Worm (Caenorhabditis elegans) whole organism, early embryonic: ENCODE measurements around the gene gkow-1.

ENCODE experiments used
- B0310.2 ChIP-seq: sonication (generic microtip); optimal IDR thresholded peaks from 2 replicates; lab custom pipeline; 2016; ENCODE audit warnings: mild to moderate bottlenecking, missing genetic modification characterization, missing compliant biosample characterization
- F13C5.2 ChIP-seq: sonication (generic microtip); optimal IDR thresholded peaks from 2 replicates; lab custom pipeline; 2017; ENCODE audit warnings: mild to moderate bottlenecking, missing genetic modification characterization, inconsistent platforms, missing compliant biosample characterization
- aly-1 ChIP-seq: sonication (generic microtip); optimal IDR thresholded peaks from 2 replicates; lab custom pipeline; 2016; ENCODE audit warnings: missing genetic modification characterization, missing compliant biosample characterization
- ama-1 ChIP-seq: fragments of 150-350 bp; optimal IDR thresholded peaks from 2 replicates; lab custom pipeline; 2014
- ceh-13 ChIP-seq: fragments of 200-800 bp; sonication (Bioruptor generic); optimal IDR thresholded peaks from 2 replicates; lab custom pipeline; 2018; ENCODE audit warnings: mild to moderate bottlenecking, missing genetic modification characterization, missing compliant biosample characterization
- ceh-36 ChIP-seq: sonication (generic microtip); optimal IDR thresholded peaks from 2 replicates; lab custom pipeline; 2016; ENCODE audit warnings: missing genetic modification characterization, inconsistent platforms, missing compliant biosample characterization
- ets-7 ChIP-seq: sonication (generic microtip); optimal IDR thresholded peaks from 2 replicates; lab custom pipeline; 2016; ENCODE audit warnings: missing genotype, missing genetic modification characterization, missing compliant biosample characterization
- flt-1 ChIP-seq: fragments of 200-800 bp; sonication (Bioruptor generic); IDR thresholded peaks from 2 replicates; pipeline ENCODE4 v1.3.6; 2022; ENCODE audit warnings: missing genetic modification characterization, missing compliant biosample characterization
- hmbx-1 ChIP-seq: sonication (generic microtip); optimal IDR thresholded peaks from 2 replicates; lab custom pipeline; 2016; ENCODE audit warnings: mild to moderate bottlenecking, missing genetic modification characterization, missing compliant biosample characterization
- hmg-4 ChIP-seq: fragments of 200-800 bp; sonication (Bioruptor generic); optimal IDR thresholded peaks from 2 replicates; lab custom pipeline; 2018; ENCODE audit warnings: mild to moderate bottlenecking, missing genetic modification characterization, missing compliant biosample characterization
- hnd-1 ChIP-seq: sonication (generic microtip); optimal IDR thresholded peaks from 2 replicates; lab custom pipeline; 2016; ENCODE audit warnings: missing genetic modification characterization, missing compliant biosample characterization
- pes-1 ChIP-seq: fragments of 200-800 bp; sonication (Bioruptor generic); IDR thresholded peaks from 2 replicates; pipeline ENCODE4 v1.3.6; 2022; ENCODE audit warnings: missing genetic modification reagents, missing genetic modification characterization, missing compliant biosample characterization
- scrt-1 ChIP-seq: fragments of 200-800 bp; sonication (Bioruptor generic); IDR thresholded peaks from 2 replicates; pipeline ENCODE4 v1.3.6; 2022; ENCODE audit warnings: missing genetic modification characterization, missing compliant biosample characterization
- sea-1 ChIP-seq: fragments of 200-800 bp; sonication (Bioruptor generic); conservative IDR thresholded peaks from 2 replicates; pipeline ENCODE4 v1.3.6; 2022; ENCODE audit warnings: missing genetic modification characterization, missing compliant biosample characterization
- tbx-11 ChIP-seq: fragments of 200-800 bp; sonication (Bioruptor generic); IDR thresholded peaks from 2 replicates; pipeline ENCODE4 v1.3.6; 2022; ENCODE audit warnings: missing genetic modification characterization, missing compliant biosample characterization
- tbx-37 ChIP-seq: fragments of 200-800 bp; sonication (Bioruptor generic); conservative IDR thresholded peaks from 2 replicates; pipeline ENCODE4 v1.3.6; 2022; ENCODE audit warnings: missing genetic modification reagents, missing genetic modification characterization, missing compliant biosample characterization
- tra-4 ChIP-seq: sonication (generic microtip); optimal IDR thresholded peaks from 2 replicates; lab custom pipeline; 2017; ENCODE audit warnings: missing genetic modification characterization, missing compliant biosample characterization

gkow-1 gene

DNA sequence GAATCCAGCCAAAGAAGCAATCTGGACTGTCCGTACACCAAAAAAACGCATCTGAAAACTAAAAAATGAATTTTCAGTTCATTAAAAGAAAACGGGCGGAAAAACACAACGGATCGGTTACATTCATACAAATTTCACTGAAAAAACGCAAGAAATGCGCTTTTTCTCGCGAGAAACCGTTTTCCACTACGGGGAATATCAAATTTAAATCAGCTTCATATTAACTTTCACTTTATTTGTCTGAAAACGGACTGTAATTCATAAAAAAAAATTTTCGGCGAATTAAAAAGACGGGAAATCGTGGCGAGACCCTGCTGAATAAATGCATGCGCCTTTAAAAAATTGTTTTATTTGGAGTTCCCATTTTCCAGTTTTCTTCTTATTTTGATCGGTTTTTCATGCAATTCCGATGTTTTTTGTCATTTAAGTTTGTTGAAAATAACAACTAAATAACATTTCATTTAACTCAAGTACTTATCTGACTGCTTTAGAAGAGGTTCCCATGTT lies 9.9 kb downstream of the gkow-1 start, which contains the start of gene pges-2:
Gene pges-2 (minus strand): TSS at position 51 of the 507 bp plus-strand sequence.
- TF ChIP-seq F13C5.2 (tag; lab: Kevin White, UChicago) (no peak), tra-4 (tag; lab: Kevin White, UChicago) (no peak), B0310.2 (tag; lab: Kevin White, UChicago) (no peak), hmg-4 (GFP tag; lab: Kevin White, UChicago) (no peak), aly-1 (tag; lab: Kevin White, UChicago) (no peak), hnd-1 (no peak), pes-1 (no peak), hmbx-1 (tag; lab: Kevin White, UChicago) (no peak), ceh-36 (tag; lab: Kevin White, UChicago) (no peak), sea-1 (GFP tag; lab: Robert Waterston, UW) (no peak), ceh-13 (GFP tag; lab: Kevin White, UChicago) (no peak), ama-1 (lab: Kevin White, UChicago) (no peak), tbx-11 (GFP tag; lab: Robert Waterston, UW) (no peak), flt-1 (GFP tag; lab: Robert Waterston, UW) (no peak), ets-7 (tag; lab: Kevin White, UChicago) (no peak), tbx-37 (GFP tag; lab: Robert Waterston, UW) (no peak), scrt-1 (GFP tag; lab: Robert Waterston, UW) (no peak)

DNA sequence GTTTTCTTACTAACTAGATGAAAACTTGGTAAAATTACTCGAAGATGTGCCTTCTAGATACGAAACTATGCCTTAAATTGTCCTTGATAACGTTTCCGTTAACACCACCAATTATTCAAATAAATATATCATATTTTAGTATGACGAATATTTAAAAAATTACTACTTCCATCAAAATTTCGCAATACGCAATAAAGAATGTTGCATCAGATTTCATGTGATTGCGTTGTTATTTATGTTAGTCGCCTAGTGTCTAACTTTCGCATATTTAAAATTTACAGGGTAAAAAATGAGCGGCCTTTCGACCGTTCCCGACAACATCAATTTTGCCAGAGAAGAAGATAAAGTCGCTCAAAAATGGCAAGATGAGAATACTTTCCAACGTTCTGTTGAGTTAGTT lies 10.4 kb downstream of the gkow-1 start, which contains the start of gene iars-1:
Gene iars-1 (plus strand): TSS at position 276 of the 400 bp plus-strand sequence.
- TF ChIP-seq tra-4 (tag; lab: Kevin White, UChicago), result no peak
- TF ChIP-seq tbx-11 (GFP tag; lab: Robert Waterston, UW), result no peak
- TF ChIP-seq hnd-1, result no peak
- no peak for TF ChIP-seq hmbx-1 (tag; lab: Kevin White, UChicago)
- no peak for TF ChIP-seq aly-1 (tag; lab: Kevin White, UChicago)
- no peak for TF ChIP-seq ets-7 (tag; lab: Kevin White, UChicago)
- no peak for TF ChIP-seq ceh-13 (GFP tag; lab: Kevin White, UChicago)
- no peak for TF ChIP-seq B0310.2 (tag; lab: Kevin White, UChicago)
- no peak for TF ChIP-seq pes-1
- no peak for TF ChIP-seq sea-1 (GFP tag; lab: Robert Waterston, UW)
- TF ChIP-seq F13C5.2 (tag; lab: Kevin White, UChicago), result no peak
- no peak for TF ChIP-seq ama-1 (lab: Kevin White, UChicago)
- TF ChIP-seq scrt-1 (GFP tag; lab: Robert Waterston, UW), result no peak
- no peak for TF ChIP-seq tbx-37 (GFP tag; lab: Robert Waterston, UW)
- no peak for TF ChIP-seq ceh-36 (tag; lab: Kevin White, UChicago)
- no peak for TF ChIP-seq hmg-4 (GFP tag; lab: Kevin White, UChicago)

DNA sequence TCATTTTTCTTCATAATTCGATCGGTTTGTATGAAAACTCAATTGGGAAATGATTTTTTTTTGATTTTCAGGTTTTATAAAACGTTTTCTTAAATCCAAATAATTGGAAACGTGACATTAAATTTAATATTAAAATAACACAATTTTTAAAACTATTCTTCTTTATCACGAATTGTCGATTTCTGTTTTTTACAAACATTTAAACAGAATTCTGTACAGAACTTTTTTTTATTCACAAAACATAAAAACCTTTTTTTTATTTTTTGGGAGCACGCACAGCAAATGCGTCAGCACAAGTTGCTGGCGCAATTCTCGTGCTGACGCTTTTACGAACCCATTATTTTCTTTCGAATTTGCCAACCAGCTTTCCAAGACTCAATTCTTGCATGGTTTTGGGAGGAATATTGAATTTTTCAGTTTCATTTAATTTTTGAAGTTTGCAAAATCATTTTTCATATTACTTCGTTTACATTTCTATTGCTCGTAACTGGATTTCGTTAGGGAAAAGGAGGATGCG lies 15.9 kb downstream of the gkow-1 start, which contains the start of gene mpz-5:
Gene mpz-5 (minus strand): TSS at position 51 of the 517 bp plus-strand sequence.
- peak; percentile 13 for TF ChIP-seq ceh-36 (tag; lab: Kevin White, UChicago)
- TF ChIP-seq scrt-1 (GFP tag; lab: Robert Waterston, UW), result no peak
- no peak for TF ChIP-seq flt-1 (GFP tag; lab: Robert Waterston, UW)
- TF ChIP-seq hmg-4 (GFP tag; lab: Kevin White, UChicago), result peak; percentile 26
- TF ChIP-seq ceh-13 (GFP tag; lab: Kevin White, UChicago), result no peak
- TF ChIP-seq B0310.2 (tag; lab: Kevin White, UChicago), result no peak
- TF ChIP-seq F13C5.2 (tag; lab: Kevin White, UChicago), result peak; percentile 65

- no peak for TF ChIP-seq ceh-13 (GFP tag; lab: Kevin White, UChicago)
- no peak for TF ChIP-seq aly-1 (tag; lab: Kevin White, UChicago)
- TF ChIP-seq B0310.2 (tag; lab: Kevin White, UChicago), result no peak
- no peak for TF ChIP-seq scrt-1 (GFP tag; lab: Robert Waterston, UW)
- TF ChIP-seq ama-1 (lab: Kevin White, UChicago), result no peak
- no peak for TF ChIP-seq tra-4 (tag; lab: Kevin White, UChicago)
- TF ChIP-seq tbx-37 (GFP tag; lab: Robert Waterston, UW), result no peak
- no peak for TF ChIP-seq flt-1 (GFP tag; lab: Robert Waterston, UW)
- no peak for TF ChIP-seq ceh-36 (tag; lab: Kevin White, UChicago)
- no peak for TF ChIP-seq hnd-1
- no peak for TF ChIP-seq hmg-4 (GFP tag; lab: Kevin White, UChicago)
- TF ChIP-seq F13C5.2 (tag; lab: Kevin White, UChicago), result no peak
Measured at ce11 chrIV:10374601-10375000, 16.7 kb downstream of the gkow-1 start, which contains the start of gene mask-1. mask-1 (plus strand) TSS chrIV:10374901.

DNA sequence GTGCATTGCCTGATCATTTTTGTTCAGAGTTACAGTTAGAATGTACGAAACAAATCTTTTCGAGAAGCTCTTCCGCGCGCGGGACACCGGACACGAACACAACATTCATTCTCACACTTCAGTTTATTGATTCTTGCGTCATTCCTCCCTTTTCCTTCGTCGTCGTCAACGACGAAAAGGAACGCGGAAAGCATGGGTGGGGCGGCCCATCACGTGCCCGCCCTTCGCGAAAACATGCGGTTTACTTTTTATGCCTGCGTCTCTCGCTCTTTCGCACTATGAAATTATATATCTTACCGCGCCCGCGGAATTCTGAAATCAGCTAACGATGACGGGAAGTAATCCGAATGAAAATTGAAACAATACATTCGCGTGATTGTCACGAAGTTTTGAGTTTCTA lies 22.7 kb downstream of the gkow-1 start:
- TF ChIP-seq F13C5.2 (tag; lab: Kevin White, UChicago) (peak; percentile 4), hmg-4 (GFP tag; lab: Kevin White, UChicago) (peak; percentile 37), sea-1 (GFP tag; lab: Robert Waterston, UW) (no peak), flt-1 (GFP tag; lab: Robert Waterston, UW) (no peak)

- TF ChIP-seq ama-1 (lab: Kevin White, UChicago) (no peak), aly-1 (tag; lab: Kevin White, UChicago) (no peak), hmg-4 (GFP tag; lab: Kevin White, UChicago) (no peak), tra-4 (tag; lab: Kevin White, UChicago) (no peak), B0310.2 (tag; lab: Kevin White, UChicago) (no peak), hnd-1 (no peak), ceh-36 (tag; lab: Kevin White, UChicago) (no peak), tbx-11 (GFP tag; lab: Robert Waterston, UW) (no peak), pes-1 (no peak), tbx-37 (GFP tag; lab: Robert Waterston, UW) (no peak), sea-1 (GFP tag; lab: Robert Waterston, UW) (no peak), flt-1 (GFP tag; lab: Robert Waterston, UW) (no peak), ets-7 (tag; lab: Kevin White, UChicago) (no peak), hmbx-1 (tag; lab: Kevin White, UChicago) (no peak), scrt-1 (GFP tag; lab: Robert Waterston, UW) (no peak), F13C5.2 (tag; lab: Kevin White, UChicago) (no peak)
Measured at ce11 chrIV:10381035-10381434, 23.1 kb downstream of the gkow-1 start.
